Worm (Caenorhabditis elegans) whole organism, L4 larva: ENCODE data around the gene W03B1.3.

Experiments
- ceh-28 ChIP-seq: fragments of 150-350 bp; optimal IDR thresholded peaks from 2 replicates; lab custom pipeline; 2014; ENCODE audit warnings: missing biosample characterization, missing genetic modification reagents, missing genetic modification characterization
- ces-1 ChIP-seq: fragments of 150-350 bp; sonication (generic microtip); optimal IDR thresholded peaks from 4 replicates; lab custom pipeline; 2014; ENCODE audit warnings: missing biosample characterization, missing genetic modification reagents, missing genetic modification characterization
- egl-43 ChIP-seq: fragments of 200-800 bp; sonication (Bioruptor generic); IDR thresholded peaks from 2 replicates; pipeline ENCODE4 v1.3.6; 2022; ENCODE audit warnings: missing genetic modification reagents, missing genetic modification characterization, missing compliant biosample characterization
- fkh-10 ChIP-seq: fragments of 150-350 bp; optimal IDR thresholded peaks from 2 replicates; lab custom pipeline; 2014; ENCODE audit warnings: missing biosample characterization, missing genetic modification reagents, missing genetic modification characterization
- hif-1 ChIP-seq, 2 experiments: sonication (generic microtip); optimal IDR thresholded peaks; 2 replicates each; lab custom pipeline; 2016 to 2017; ENCODE audit warnings: missing compliant biosample characterization in 2 of 2, missing genetic modification characterization in 2 of 2, missing genetic modification reagents in 2 of 2, missing genotype in 2 of 2, mild to moderate bottlenecking in 1 of 2
- nhr-111 ChIP-seq: fragments of 200-800 bp; sonication (Bioruptor generic); optimal IDR thresholded peaks from 2 replicates; lab custom pipeline; 2018; ENCODE audit warnings: mild to moderate bottlenecking, missing genetic modification characterization, missing compliant biosample characterization
- nhr-6 ChIP-seq: fragments of 150-350 bp; optimal IDR thresholded peaks from 2 replicates; lab custom pipeline; 2014; ENCODE audit warnings: missing biosample characterization, missing genetic modification characterization
- nhr-77 ChIP-seq: fragments of 150-350 bp; optimal IDR thresholded peaks from 2 replicates; lab custom pipeline; 2014; ENCODE audit warnings: missing biosample characterization, missing genetic modification characterization
- tag-97 ChIP-seq: fragments of 200-800 bp; sonication (Bioruptor generic); IDR thresholded peaks from 2 replicates; pipeline ENCODE4 v1.3.6; 2022; ENCODE audit warnings: missing genetic modification characterization, missing compliant biosample characterization

- TF ChIP-seq ces-1 (no peak), fkh-10 (GFP tag; lab: Kevin White, UChicago) (no peak), ceh-28 (tag; lab: Kevin White, UChicago) (no peak), tag-97 (GFP tag; lab: Robert Waterston, UW) (no peak), nhr-77 (tag; lab: Kevin White, UChicago) (no peak), egl-43 (GFP tag; lab: Robert Waterston, UW) (no peak), nhr-6 (tag; lab: Kevin White, UChicago) (no peak), nhr-111 (GFP tag; lab: Kevin White, UChicago) (no peak), hif-1 (tag; optimal IDR thresholded peaks at IDR 0.05; lab: Kevin White, UChicago) (no peak)
These were observed 36.0 kb downstream of the W03B1.3 start for ce11 chrIV:4299994-4300393.
